Worm (Caenorhabditis elegans): ENCODE data around the gene chil-17.

chil-17 gene

ce11 chrII:9440060-9440459 is at the start of gene chil-17:
TSS of gene chil-17 (minus strand) at chrII:9440160.
- TF ChIP-seq F13C5.2 (tag; optimal IDR thresholded peaks at IDR 0.05) = no peak
- TF ChIP-seq ceh-36 (tag; optimal IDR thresholded peaks at IDR 0.05) = no peak
- TF ChIP-seq ama-1 (optimal IDR thresholded peaks at IDR 0.05) = no peak
- TF ChIP-seq scrt-1 (GFP tag; IDR thresholded peaks at IDR 0.05) = no peak
- no peak for TF ChIP-seq hmg-4 (GFP tag; optimal IDR thresholded peaks at IDR 0.05)
- TF ChIP-seq aly-1 (tag; optimal IDR thresholded peaks at IDR 0.05) = no peak
- TF ChIP-seq pes-1 (GFP tag; IDR thresholded peaks at IDR 0.05) = no peak
- no peak for TF ChIP-seq flt-1 (GFP tag; IDR thresholded peaks at IDR 0.05)
- TF ChIP-seq hnd-1 (tag; optimal IDR thresholded peaks at IDR 0.05) = no peak
- no peak for TF ChIP-seq ceh-13 (GFP tag; optimal IDR thresholded peaks at IDR 0.05)
- no peak for TF ChIP-seq ets-7 (tag; optimal IDR thresholded peaks at IDR 0.05)
- no peak for TF ChIP-seq tbx-37 (GFP tag; conservative IDR thresholded peaks at IDR 0.05)
- TF ChIP-seq tbx-11 (GFP tag; IDR thresholded peaks at IDR 0.05) = no peak
- no peak for TF ChIP-seq B0310.2 (tag; optimal IDR thresholded peaks at IDR 0.05)
- TF ChIP-seq sea-1 (GFP tag; conservative IDR thresholded peaks at IDR 0.05) = no peak
- no peak for TF ChIP-seq hmbx-1 (tag; optimal IDR thresholded peaks at IDR 0.05)
- TF ChIP-seq tra-4 (tag; optimal IDR thresholded peaks at IDR 0.05) = no peak

- no peak for TF ChIP-seq pes-1 (GFP tag; IDR thresholded peaks at IDR 0.05)
- TF ChIP-seq flt-1 (GFP tag; IDR thresholded peaks at IDR 0.05) = no peak
- no peak for TF ChIP-seq B0310.2 (tag; optimal IDR thresholded peaks at IDR 0.05)
- TF ChIP-seq ama-1 (optimal IDR thresholded peaks at IDR 0.05) = no peak
- no peak for TF ChIP-seq aly-1 (tag; optimal IDR thresholded peaks at IDR 0.05)
- TF ChIP-seq ets-7 (tag; optimal IDR thresholded peaks at IDR 0.05) = no peak
- TF ChIP-seq hmg-4 (GFP tag; optimal IDR thresholded peaks at IDR 0.05) = no peak
- TF ChIP-seq tra-4 (tag; optimal IDR thresholded peaks at IDR 0.05) = no peak
- no peak for TF ChIP-seq hnd-1 (tag; optimal IDR thresholded peaks at IDR 0.05)
- TF ChIP-seq ceh-36 (tag; optimal IDR thresholded peaks at IDR 0.05) = no peak
- no peak for TF ChIP-seq ceh-13 (GFP tag; optimal IDR thresholded peaks at IDR 0.05)
- TF ChIP-seq hmbx-1 (tag; optimal IDR thresholded peaks at IDR 0.05) = no peak
- TF ChIP-seq sea-1 (GFP tag; conservative IDR thresholded peaks at IDR 0.05) = no peak
- no peak for TF ChIP-seq tbx-37 (GFP tag; conservative IDR thresholded peaks at IDR 0.05)
- TF ChIP-seq scrt-1 (GFP tag; IDR thresholded peaks at IDR 0.05) = no peak
- TF ChIP-seq tbx-11 (GFP tag; IDR thresholded peaks at IDR 0.05) = no peak
- no peak for TF ChIP-seq F13C5.2 (tag; optimal IDR thresholded peaks at IDR 0.05)
These were observed 47.5 kb upstream of the chil-17 start, which contains the start of gene T19H5.4 for ce11 chrII:9487337-9487950. TSS of gene T19H5.4 (minus strand) at chrII:9487387.

ce11 chrII:9485081-9485730 is 45.2 kb upstream of the chil-17 start:
- TF ChIP-seq ama-1 (optimal IDR thresholded peaks at IDR 0.05) = no peak
- TF ChIP-seq pes-1 (GFP tag; IDR thresholded peaks at IDR 0.05) = no peak
- TF ChIP-seq F13C5.2 (tag; optimal IDR thresholded peaks at IDR 0.05) = no peak
- TF ChIP-seq scrt-1 (GFP tag; IDR thresholded peaks at IDR 0.05) = no peak
- no peak for TF ChIP-seq hmbx-1 (tag; optimal IDR thresholded peaks at IDR 0.05)
- TF ChIP-seq tbx-37 (GFP tag; conservative IDR thresholded peaks at IDR 0.05) = no peak
- TF ChIP-seq aly-1 (tag; optimal IDR thresholded peaks at IDR 0.05) = no peak
- TF ChIP-seq sea-1 (GFP tag; conservative IDR thresholded peaks at IDR 0.05) = no peak
- no peak for TF ChIP-seq tra-4 (tag; optimal IDR thresholded peaks at IDR 0.05)
- TF ChIP-seq hmg-4 (GFP tag; optimal IDR thresholded peaks at IDR 0.05) = no peak
- TF ChIP-seq hnd-1 (tag; optimal IDR thresholded peaks at IDR 0.05) = no peak
- TF ChIP-seq ceh-36 (tag; optimal IDR thresholded peaks at IDR 0.05) = no peak
- no peak for TF ChIP-seq flt-1 (GFP tag; IDR thresholded peaks at IDR 0.05)
- TF ChIP-seq ceh-13 (GFP tag; optimal IDR thresholded peaks at IDR 0.05) = no peak

ce11 chrII:9483342-9483741 is 43.4 kb upstream of the chil-17 start:
- TF ChIP-seq ceh-36 (tag; optimal IDR thresholded peaks at IDR 0.05) (no peak), flt-1 (GFP tag; IDR thresholded peaks at IDR 0.05) (no peak), tbx-37 (GFP tag; conservative IDR thresholded peaks at IDR 0.05) (no peak), hmbx-1 (tag; optimal IDR thresholded peaks at IDR 0.05) (no peak), ets-7 (tag; optimal IDR thresholded peaks at IDR 0.05) (no peak), ama-1 (optimal IDR thresholded peaks at IDR 0.05) (no peak), ceh-13 (GFP tag; optimal IDR thresholded peaks at IDR 0.05) (no peak), tbx-11 (GFP tag; IDR thresholded peaks at IDR 0.05) (no peak), hnd-1 (tag; optimal IDR thresholded peaks at IDR 0.05) (no peak), B0310.2 (tag; optimal IDR thresholded peaks at IDR 0.05) (no peak), aly-1 (tag; optimal IDR thresholded peaks at IDR 0.05) (no peak), tra-4 (tag; optimal IDR thresholded peaks at IDR 0.05) (no peak), sea-1 (GFP tag; conservative IDR thresholded peaks at IDR 0.05) (no peak)

ce11 chrII:9482529-9482928 is 42.6 kb upstream of the chil-17 start:
- TF ChIP-seq scrt-1 (GFP tag; IDR thresholded peaks at IDR 0.05) (no peak), ets-7 (tag; optimal IDR thresholded peaks at IDR 0.05) (no peak), flt-1 (GFP tag; IDR thresholded peaks at IDR 0.05) (no peak), B0310.2 (tag; optimal IDR thresholded peaks at IDR 0.05) (no peak), hnd-1 (tag; optimal IDR thresholded peaks at IDR 0.05) (no peak), F13C5.2 (tag; optimal IDR thresholded peaks at IDR 0.05) (no peak), aly-1 (tag; optimal IDR thresholded peaks at IDR 0.05) (no peak), tbx-11 (GFP tag; IDR thresholded peaks at IDR 0.05) (no peak), sea-1 (GFP tag; conservative IDR thresholded peaks at IDR 0.05) (no peak), hmg-4 (GFP tag; optimal IDR thresholded peaks at IDR 0.05) (no peak), tra-4 (tag; optimal IDR thresholded peaks at IDR 0.05) (no peak), ceh-36 (tag; optimal IDR thresholded peaks at IDR 0.05) (no peak), ceh-13 (GFP tag; optimal IDR thresholded peaks at IDR 0.05) (no peak), pes-1 (GFP tag; IDR thresholded peaks at IDR 0.05) (no peak), tbx-37 (GFP tag; conservative IDR thresholded peaks at IDR 0.05) (no peak), hmbx-1 (tag; optimal IDR thresholded peaks at IDR 0.05) (no peak), ama-1 (optimal IDR thresholded peaks at IDR 0.05) (no peak)

- no peak for TF ChIP-seq ets-7 (tag; optimal IDR thresholded peaks at IDR 0.05)
- no peak for TF ChIP-seq hmg-4 (GFP tag; optimal IDR thresholded peaks at IDR 0.05)
- TF ChIP-seq ceh-13 (GFP tag; optimal IDR thresholded peaks at IDR 0.05) = no peak
- TF ChIP-seq F13C5.2 (tag; optimal IDR thresholded peaks at IDR 0.05) = no peak
- no peak for TF ChIP-seq ama-1 (optimal IDR thresholded peaks at IDR 0.05)
- TF ChIP-seq sea-1 (GFP tag; conservative IDR thresholded peaks at IDR 0.05) = no peak
- no peak for TF ChIP-seq tbx-11 (GFP tag; IDR thresholded peaks at IDR 0.05)
- TF ChIP-seq B0310.2 (tag; optimal IDR thresholded peaks at IDR 0.05) = no peak
- no peak for TF ChIP-seq flt-1 (GFP tag; IDR thresholded peaks at IDR 0.05)
- no peak for TF ChIP-seq scrt-1 (GFP tag; IDR thresholded peaks at IDR 0.05)
- no peak for TF ChIP-seq tbx-37 (GFP tag; conservative IDR thresholded peaks at IDR 0.05)
- TF ChIP-seq hmbx-1 (tag; optimal IDR thresholded peaks at IDR 0.05) = no peak
- TF ChIP-seq aly-1 (tag; optimal IDR thresholded peaks at IDR 0.05) = no peak
- no peak for TF ChIP-seq pes-1 (GFP tag; IDR thresholded peaks at IDR 0.05)
- TF ChIP-seq tra-4 (tag; optimal IDR thresholded peaks at IDR 0.05) = no peak
- no peak for TF ChIP-seq ceh-36 (tag; optimal IDR thresholded peaks at IDR 0.05)
- no peak for TF ChIP-seq hnd-1 (tag; optimal IDR thresholded peaks at IDR 0.05)
These were observed 41.5 kb upstream of the chil-17 start for ce11 chrII:9481427-9481826.
